Worm (Caenorhabditis elegans) whole organism, early embryonic: Measurements from ENCODE around the gene rpl-5.

Experiments used
- B0310.2 ChIP-seq: sonication (generic microtip); optimal IDR thresholded peaks from 2 replicates; lab custom pipeline; 2016; ENCODE audit warnings: mild to moderate bottlenecking, missing genetic modification characterization, missing compliant biosample characterization
- aly-1 ChIP-seq: sonication (generic microtip); optimal IDR thresholded peaks from 2 replicates; lab custom pipeline; 2016; ENCODE audit warnings: missing genetic modification characterization, missing compliant biosample characterization
- ama-1 ChIP-seq: fragments of 150-350 bp; optimal IDR thresholded peaks from 2 replicates; lab custom pipeline; 2014
- ceh-36 ChIP-seq: sonication (generic microtip); optimal IDR thresholded peaks from 2 replicates; lab custom pipeline; 2016; ENCODE audit warnings: missing genetic modification characterization, inconsistent platforms, missing compliant biosample characterization
- hnd-1 ChIP-seq: sonication (generic microtip); optimal IDR thresholded peaks from 2 replicates; lab custom pipeline; 2016; ENCODE audit warnings: missing genetic modification characterization, missing compliant biosample characterization
- pes-1 ChIP-seq: fragments of 200-800 bp; sonication (Bioruptor generic); IDR thresholded peaks from 2 replicates; pipeline ENCODE4 v1.3.6; 2022; ENCODE audit warnings: missing genetic modification reagents, missing genetic modification characterization, missing compliant biosample characterization
- tbx-11 ChIP-seq: fragments of 200-800 bp; sonication (Bioruptor generic); IDR thresholded peaks from 2 replicates; pipeline ENCODE4 v1.3.6; 2022; ENCODE audit warnings: missing genetic modification characterization, missing compliant biosample characterization
- tra-4 ChIP-seq: sonication (generic microtip); optimal IDR thresholded peaks from 2 replicates; lab custom pipeline; 2017; ENCODE audit warnings: missing genetic modification characterization, missing compliant biosample characterization

DNA sequence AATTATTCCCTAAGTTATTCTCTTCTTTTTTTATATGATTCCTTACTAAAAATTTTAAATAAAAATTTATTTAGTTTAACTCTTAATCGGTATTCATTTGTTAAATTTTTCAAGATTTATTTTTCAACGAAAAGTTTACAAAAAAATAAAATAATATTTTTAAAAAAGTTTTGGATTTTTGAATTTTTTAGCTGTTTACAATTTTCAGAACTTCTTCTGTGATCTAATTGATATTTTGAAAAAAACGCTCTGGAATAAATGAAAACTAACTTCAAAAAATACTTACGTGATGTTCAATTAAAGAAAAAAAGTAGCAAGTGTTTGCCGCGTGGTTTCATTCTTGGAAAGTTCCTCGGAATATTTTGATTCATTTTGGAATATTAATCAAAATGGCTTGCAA, 24.4 kb upstream of the rpl-5 start, which contains the start of gene decr-1.2:
- no peak for TF ChIP-seq hnd-1 (tag; lab: Kevin White, UChicago)
- TF ChIP-seq tbx-11, result no peak
- TF ChIP-seq pes-1, result no peak
- no peak for TF ChIP-seq aly-1 (tag; lab: Kevin White, UChicago)
- TF ChIP-seq ceh-36 (tag; lab: Kevin White, UChicago), result no peak
- TF ChIP-seq ama-1, result no peak
- TF ChIP-seq tra-4 (tag; lab: Kevin White, UChicago), result no peak
- no peak for TF ChIP-seq B0310.2 (tag; lab: Kevin White, UChicago)
